Worm (Caenorhabditis elegans) whole organism, dauer: Measurements from ENCODE around the gene K09H11.4.
"Not testable (repeated sequence)": the region's sequence is repeated elsewhere in the genome, so short reads cannot be mapped to it uniquely, and the experiment has no call there.

Source experiments
- unc-62 ChIP-seq: sonication (generic microtip); optimal IDR thresholded peaks from 2 replicates; lab custom pipeline; 2017; ENCODE audit warnings: missing biosample characterization, missing genetic modification reagents, missing genetic modification characterization

Gene K09H11.4

ce11 chrV:5726463-5726862 is at the start of gene K09H11.4:
K09H11.4 (minus strand) TSS chrV:5726563.
- TF ChIP-seq unc-62 = no peak

- TF ChIP-seq unc-62 = no peak
Observed at ce11 chrV:5774137-5774536, 47.8 kb upstream of the K09H11.4 start.

- no peak for TF ChIP-seq unc-62
Observed at ce11 chrV:5772503-5772902, 46.1 kb upstream of the K09H11.4 start.

ce11 chrV:5771627-5772026 is 45.3 kb upstream of the K09H11.4 start, which contains the start of gene F44E7.3:
F44E7.3 (plus strand) TSS chrV:5771945.
- no peak for TF ChIP-seq unc-62

ce11 chrV:5769999-5770398 is 43.6 kb upstream of the K09H11.4 start:
- TF ChIP-seq unc-62 = no peak

ce11 chrV:5769500-5769899 is 43.1 kb upstream of the K09H11.4 start:
- TF ChIP-seq unc-62 = no peak

- no peak for TF ChIP-seq unc-62
Observed at ce11 chrV:5768292-5768695, 41.9 kb upstream of the K09H11.4 start.

- no peak for TF ChIP-seq unc-62
Observed at ce11 chrV:5765081-5765480, 38.7 kb upstream of the K09H11.4 start, which contains the start of gene pgph-2. pgph-2 (plus strand) TSS chrV:5765127.

ce11 chrV:5763787-5764186 is 37.4 kb upstream of the K09H11.4 start, which contains the start of gene pgph-3:
pgph-3 (minus strand) TSS chrV:5763846.
- no peak for TF ChIP-seq unc-62

- no peak for TF ChIP-seq unc-62
Observed at ce11 chrV:5760132-5760531, 33.8 kb upstream of the K09H11.4 start, which contains the start of gene C53A3.1. C53A3.1 (minus strand) TSS chrV:5760232.

- no peak for TF ChIP-seq unc-62
Observed at ce11 chrV:5758780-5759179, 32.4 kb upstream of the K09H11.4 start, which contains the start of gene C53A3.4. C53A3.4 (minus strand) TSS chrV:5758880.

- no peak for TF ChIP-seq unc-62
Observed at ce11 chrV:5756193-5756592, 29.8 kb upstream of the K09H11.4 start, which contains the start of gene C53A3.3. C53A3.3 (plus strand) TSS chrV:5756493.

- not testable (repeated sequence) for TF ChIP-seq unc-62
Observed at ce11 chrV:5755203-5755693, 28.9 kb upstream of the K09H11.4 start, which contains the start of gene K09H11.11. K09H11.11 (minus strand) TSS chrV:5755253.

ce11 chrV:5753432-5753831 is 27.1 kb upstream of the K09H11.4 start, which contains the start of gene pgph-1:
pgph-1 (minus strand) TSS chrV:5753532.
- no peak for TF ChIP-seq unc-62

ce11 chrV:5747519-5747918 is 21.2 kb upstream of the K09H11.4 start, which contains the start of gene acds-10:
acds-10 (plus strand) TSS chrV:5747819.
- no peak for TF ChIP-seq unc-62

- TF ChIP-seq unc-62 = no peak
Observed at ce11 chrV:5746237-5746636, 19.9 kb upstream of the K09H11.4 start.

ce11 chrV:5741237-5741636 is 14.9 kb upstream of the K09H11.4 start:
- TF ChIP-seq unc-62 = no peak

- no peak for TF ChIP-seq unc-62
Observed at ce11 chrV:5739438-5739837, 13.1 kb upstream of the K09H11.4 start.

- no peak for TF ChIP-seq unc-62
Observed at ce11 chrV:5736068-5736467, 9.7 kb upstream of the K09H11.4 start, which contains the start of gene K09H11.6. K09H11.6 (minus strand) TSS chrV:5736168.
